Worm (Caenorhabditis elegans) whole organism, L2 larva: ENCODE data around the gene srg-16.

ENCODE experiments used
- ZK546.5 ChIP-seq: sonication (generic microtip); optimal IDR thresholded peaks from 2 replicates; lab custom pipeline; 2017; ENCODE audit warnings: missing biosample characterization, missing genetic modification characterization
- egl-27 ChIP-seq: sonication (generic microtip); optimal IDR thresholded peaks from 3 replicates; lab custom pipeline; 2017; ENCODE audit warnings: missing biosample characterization, missing genetic modification reagents, missing genetic modification characterization
- elt-1 ChIP-seq: fragments of 150-350 bp; optimal IDR thresholded peaks from 2 replicates; lab custom pipeline; 2014; ENCODE audit warnings: missing biosample characterization, missing genetic modification characterization
- fos-1 ChIP-seq: fragments of 150-350 bp; optimal IDR thresholded peaks from 2 replicates; lab custom pipeline; 2014; ENCODE audit warnings: missing biosample characterization, missing genetic modification characterization
- gmeb-1 ChIP-seq: fragments of 150-350 bp; optimal IDR thresholded peaks from 2 replicates; lab custom pipeline; 2014; ENCODE audit warnings: missing biosample characterization, missing genetic modification characterization
- mdl-1 ChIP-seq, 2 experiments: fragments of 150-350 bp in 1 of 2; sonication (generic microtip) in 1 of 2; optimal IDR thresholded peaks; 2 replicates each; lab custom pipeline; 2017; ENCODE audit warnings: missing biosample characterization in 2 of 2, missing genetic modification characterization in 2 of 2
- unc-55 ChIP-seq: fragments of 150-350 bp; sonication (generic microtip); optimal IDR thresholded peaks from 3 replicates; lab custom pipeline; 2014; ENCODE audit warnings: missing biosample characterization, missing genetic modification reagents, missing genetic modification characterization

- no peak for TF ChIP-seq ZK546.5 (tag; lab: Kevin White, UChicago)
- TF ChIP-seq egl-27 (tag; lab: Kevin White, UChicago) = no peak
- no peak for TF ChIP-seq unc-55 (GFP tag; lab: Kevin White, UChicago)
- TF ChIP-seq fos-1 (tag; lab: Kevin White, UChicago) = no peak
- TF ChIP-seq elt-1 (tag; lab: Kevin White, UChicago) = no peak
- no peak for TF ChIP-seq mdl-1 (tag; optimal IDR thresholded peaks at IDR 0.05; lab: Kevin White, UChicago)
- TF ChIP-seq gmeb-1 (tag; lab: Kevin White, UChicago) = no peak
These were observed 13.9 kb downstream of the srg-16 start, which contains the start of gene arrd-9 for ce11 chrII:12480811-12481210.
